Fruit fly (Drosophila melanogaster): Measurements from ENCODE around the gene CG42748.

Gene CG42748

dm6 chr2L:22168559-22169027, 37.6 kb downstream of the CG42748 start (continued):
- TF ChIP-seq Eip78C (GFP tag): peak; percentile 50
- no peak for TF ChIP-seq Hr38 (GFP tag; optimal IDR thresholded peaks at IDR 0.05)
- TF ChIP-seq Ets21C (GFP tag; optimal IDR thresholded peaks at IDR 0.05): peak; percentile 9
- TF ChIP-seq OdsH (GFP tag; optimal IDR thresholded peaks at IDR 0.05): no peak
- TF ChIP-seq CG11902 (GFP tag; optimal IDR thresholded peaks at IDR 0.05): no peak
- no peak for TF ChIP-seq spab (GFP tag; optimal IDR thresholded peaks at IDR 0.05)
- TF ChIP-seq CG34406 (GFP tag; optimal IDR thresholded peaks at IDR 0.05): no peak
- TF ChIP-seq cyc (GFP tag; optimal IDR thresholded peaks at IDR 0.05): peak; percentile 3
- no peak for TF ChIP-seq fd59A (GFP tag; optimal IDR thresholded peaks at IDR 0.05)
- TF ChIP-seq lz (GFP tag; optimal IDR thresholded peaks at IDR 0.05): peak; percentile 5

dm6 chr2L:22169044-22169515, 38.1 kb downstream of the CG42748 start, which contains the start of gene Clamp:
Gene Clamp, minus strand, starts transcription at chr2L:22169143.
- TF ChIP-seq CG15336 (GFP tag; IDR thresholded peaks at IDR 0.05) (no peak), dac (GFP tag; optimal IDR thresholded peaks at IDR 0.05) (no peak), esn (GFP tag; optimal IDR thresholded peaks at IDR 0.05) (no peak), Hr38 (GFP tag; optimal IDR thresholded peaks at IDR 0.05) (no peak), ss (GFP tag; optimal IDR thresholded peaks at IDR 0.05) (no peak), svp (GFP tag) (no peak), Eip78C (GFP tag) (peak; percentile 12), Hr4 (GFP tag; optimal IDR thresholded peaks at IDR 0.05) (peak; percentile 4), CG6854 (GFP tag; optimal IDR thresholded peaks at IDR 0.05) (peak; percentile 15), Ets21C (GFP tag; optimal IDR thresholded peaks at IDR 0.05) (no peak), CG8319 (GFP tag; optimal IDR thresholded peaks at IDR 0.05) (no peak), spab (GFP tag; optimal IDR thresholded peaks at IDR 0.05) (no peak), CG3032 (tag; optimal IDR thresholded peaks at IDR 0.05) (peak; percentile 29), eg (GFP tag; IDR thresholded peaks at IDR 0.05) (no peak), CG1621 (tag; optimal IDR thresholded peaks at IDR 0.05) (no peak), Blimp-1 (GFP tag; optimal IDR thresholded peaks at IDR 0.05) (no peak), Hr39 (GFP tag; optimal IDR thresholded peaks at IDR 0.05) (no peak), lz (GFP tag; optimal IDR thresholded peaks at IDR 0.05) (no peak)

- TF ChIP-seq Ets21C (GFP tag; optimal IDR thresholded peaks at IDR 0.05): no peak
- no peak for TF ChIP-seq Sox14 (GFP tag; optimal IDR thresholded peaks at IDR 0.05)
- no peak for TF ChIP-seq Eip93F (GFP tag; optimal IDR thresholded peaks at IDR 0.05)
- no peak for TF ChIP-seq svp (GFP tag)
- TF ChIP-seq CG15336 (GFP tag; IDR thresholded peaks at IDR 0.05): no peak
- no peak for TF ChIP-seq Met (GFP tag; optimal IDR thresholded peaks at IDR 0.05)
- TF ChIP-seq CG11762 (GFP tag; optimal IDR thresholded peaks at IDR 0.05; ENCODE audit: insufficient read depth): no peak
- no peak for TF ChIP-seq fkh (GFP tag; optimal IDR thresholded peaks at IDR 0.05)
- TF ChIP-seq dac (GFP tag; optimal IDR thresholded peaks at IDR 0.05): no peak
- TF ChIP-seq cyc (GFP tag; optimal IDR thresholded peaks at IDR 0.05): no peak
- TF ChIP-seq Lpt (GFP tag; optimal IDR thresholded peaks at IDR 0.05): no peak
- TF ChIP-seq acj6 (GFP tag; optimal IDR thresholded peaks at IDR 0.05): no peak
- TF ChIP-seq Gug (GFP tag; IDR thresholded peaks at IDR 0.05): no peak
- TF ChIP-seq CG8119 (GFP tag; IDR thresholded peaks at IDR 0.05): no peak
- no peak for TF ChIP-seq lz (GFP tag; optimal IDR thresholded peaks at IDR 0.05)
Observed at dm6 chr2L:22175101-22175500, 44.1 kb downstream of the CG42748 start, which contains the start of gene CG3635. Gene CG3635, plus strand, starts transcription at chr2L:22175415.

- no peak for TF ChIP-seq CG15336 (GFP tag; IDR thresholded peaks at IDR 0.05)
Observed at dm6 chr2L:22176398-22176797, 45.4 kb downstream of the CG42748 start.

dm6 chr2L:22214276-22214675, 83.3 kb downstream of the CG42748 start, which contains the start of gene Ir40a:
Gene Ir40a, minus strand, starts transcription at chr2L:22214376.
- TF ChIP-seq lz (GFP tag; optimal IDR thresholded peaks at IDR 0.05) (no peak), spab (GFP tag; optimal IDR thresholded peaks at IDR 0.05) (no peak), topi (GFP tag; optimal IDR thresholded peaks at IDR 0.05) (no peak), OdsH (GFP tag; optimal IDR thresholded peaks at IDR 0.05) (no peak), Smox (GFP tag; optimal IDR thresholded peaks at IDR 0.05) (no peak), Sox15 (GFP tag; optimal IDR thresholded peaks at IDR 0.05) (no peak), Blimp-1 (GFP tag; optimal IDR thresholded peaks at IDR 0.05) (no peak), fkh (GFP tag; optimal IDR thresholded peaks at IDR 0.05) (no peak), CG6163 (GFP tag; IDR thresholded peaks at IDR 0.05) (no peak), CG9139 (GFP tag; optimal IDR thresholded peaks at IDR 0.05) (no peak), CG6792 (GFP tag; optimal IDR thresholded peaks at IDR 0.05) (no peak), Met (GFP tag; optimal IDR thresholded peaks at IDR 0.05) (no peak)
